Worm (Caenorhabditis elegans) whole organism, midembryonic: Measurements from ENCODE around the gene ftn-1.

Source experiments
- T22C8.4 ChIP-seq: fragments of 200-800 bp; sonication (Bioruptor generic); IDR thresholded peaks from 2 replicates; pipeline ENCODE4 v1.3.6; 2022; ENCODE audit warnings: missing genetic modification characterization, missing compliant biosample characterization
- flt-1 ChIP-seq: fragments of 200-800 bp; sonication (Bioruptor generic); IDR thresholded peaks from 2 replicates; pipeline ENCODE4 v1.3.6; 2022; ENCODE audit warnings: missing genetic modification characterization, missing compliant biosample characterization
- ref-1 ChIP-seq: fragments of 200-800 bp; sonication (Bioruptor generic); conservative IDR thresholded peaks from 2 replicates; pipeline ENCODE4 v1.3.6; 2022; ENCODE audit warnings: missing genetic modification reagents, missing genetic modification characterization, missing compliant biosample characterization
- ztf-23 ChIP-seq: fragments of 200-800 bp; sonication (Bioruptor generic); IDR thresholded peaks from 2 replicates; pipeline ENCODE4 v1.3.6; 2022; ENCODE audit warnings: missing genetic modification reagents, missing genetic modification characterization, missing compliant biosample characterization

- TF ChIP-seq T22C8.4, result no peak
- no peak for TF ChIP-seq flt-1 (GFP tag; lab: Robert Waterston, UW)
- no peak for TF ChIP-seq ref-1 (GFP tag; lab: Robert Waterston, UW)
- no peak for TF ChIP-seq ztf-23 (GFP tag; lab: Robert Waterston, UW)
Measured at ce11 chrV:7527153-7527552, 20.2 kb downstream of the ftn-1 start, which contains the start of gene C54F6.17.
